Worm (Caenorhabditis elegans): ENCODE data around the gene npr-7.

DNA sequence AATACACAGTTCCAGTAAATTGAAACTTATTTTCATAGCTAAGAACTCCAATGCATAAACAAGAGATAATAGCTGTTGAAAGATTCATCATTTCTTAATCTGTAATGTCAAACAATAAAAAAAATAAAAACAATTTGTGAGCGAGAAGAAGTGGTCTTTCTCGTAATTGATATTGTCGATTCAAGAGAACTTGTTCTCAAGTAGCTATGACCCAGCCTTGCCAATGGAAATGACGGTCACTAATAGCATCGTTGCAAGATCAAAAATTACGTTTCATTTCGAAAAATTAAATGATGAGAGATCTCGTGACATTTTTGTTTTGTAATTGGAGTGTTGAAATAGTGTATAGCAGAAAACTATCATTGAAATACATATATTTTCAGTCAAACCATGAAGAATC is 21.1 kb downstream of the npr-7 start, which contains the start of gene B0416.7:
- TF ChIP-seq ceh-39 (tag; optimal IDR thresholded peaks at IDR 0.05) (no peak), unc-62 (GFP tag; optimal IDR thresholded peaks at IDR 0.05) (no peak), unc-39 (tag; optimal IDR thresholded peaks at IDR 0.05) (no peak), ces-1 (GFP tag; optimal IDR thresholded peaks at IDR 0.05) (no peak)

All from whole organism, mixed stage, embryonic.